Worm (Caenorhabditis elegans): ENCODE measurements around the gene Y70G10A.3.

Y70G10A.3 gene

ce11 chrIII:10271807-10272206 lies 32.9 kb downstream of the Y70G10A.3 start:
- no peak for TF ChIP-seq lin-29 (GFP tag; IDR thresholded peaks at IDR 0.05)
- TF ChIP-seq F10B5.3 (tag; optimal IDR thresholded peaks at IDR 0.05) = no peak
- peak; percentile 84 for TF ChIP-seq aha-1 (tag)
- TF ChIP-seq unc-62 (GFP tag; optimal IDR thresholded peaks at IDR 0.05 in 1 of 2) = peak in 1 of 2 experiments; percentile 55
- TF ChIP-seq unc-62 (tag; optimal IDR thresholded peaks at IDR 0.05) = no peak

- no peak for TF ChIP-seq nhr-102 (tag; optimal IDR thresholded peaks at IDR 0.05)
- TF ChIP-seq lin-13 (GFP tag; optimal IDR thresholded peaks at IDR 0.05) = no peak
- TF ChIP-seq lir-3 (tag; optimal IDR thresholded peaks at IDR 0.05) = no peak
- no peak for TF ChIP-seq ces-1 (GFP tag; optimal IDR thresholded peaks at IDR 0.05)
- TF ChIP-seq vab-7 (GFP tag; IDR thresholded peaks at IDR 0.05) = no peak
- TF ChIP-seq ZK337.2 (GFP tag; IDR thresholded peaks at IDR 0.05) = no peak
- TF ChIP-seq pqm-1 (tag; optimal IDR thresholded peaks at IDR 0.05) = no peak
- no peak for TF ChIP-seq Y75B8A.6 (GFP tag; IDR thresholded peaks at IDR 0.05)
- no peak for TF ChIP-seq lsy-2 (tag; optimal IDR thresholded peaks at IDR 0.05)
- TF ChIP-seq ceh-62 (tag; optimal IDR thresholded peaks at IDR 0.05) = no peak
- TF ChIP-seq aly-2 (tag; optimal IDR thresholded peaks at IDR 0.05) = no peak
- no peak for TF ChIP-seq F49E8.2 (tag; optimal IDR thresholded peaks at IDR 0.05; ENCODE audit: borderline replicate concordance)
- no peak for TF ChIP-seq dmd-8 (GFP tag; IDR thresholded peaks at IDR 0.05)
These were observed 39.9 kb downstream of the Y70G10A.3 start, which contains the start of gene pad-2 for ce11 chrIII:10278826-10279225. Gene pad-2 (plus strand): TSS chrIII:10279126.

- TF ChIP-seq hlh-11 (tag; optimal IDR thresholded peaks at IDR 0.05) = peak; percentile 42
- TF ChIP-seq lin-1 (GFP tag; IDR thresholded peaks at IDR 0.05) = no peak
- TF ChIP-seq Y48G9A.11 (GFP tag; IDR thresholded peaks at IDR 0.05) = no peak
- no peak for TF ChIP-seq arid-1 (GFP tag; conservative IDR thresholded peaks at IDR 0.05)
- peak; percentile 61 for TF ChIP-seq mep-1 (tag; optimal IDR thresholded peaks at IDR 0.05)
- TF ChIP-seq D1046.2 (GFP tag; IDR thresholded peaks at IDR 0.05) = 0 out of 2 replicates have a peak, but pooled peaks have one; percentile 72
- no peak for TF ChIP-seq nhr-102 (tag; optimal IDR thresholded peaks at IDR 0.05)
- peak; percentile 65; the same call in 1 of the 2 replicates for TF ChIP-seq egl-43 (GFP tag; IDR thresholded peaks at IDR 0.05)
- TF ChIP-seq hif-1 (tag; optimal IDR thresholded peaks at IDR 0.05) = peak in 1 of 2 experiments; percentile 55
- peak; percentile 49; the same call in 1 of the 2 replicates for TF ChIP-seq madf-9 (GFP tag; conservative IDR thresholded peaks at IDR 0.05)
- no peak for TF ChIP-seq F26F4.8 (GFP tag; conservative IDR thresholded peaks at IDR 0.05)
- TF ChIP-seq duxl-1 (tag; optimal IDR thresholded peaks at IDR 0.05; ENCODE audit: poor library complexity) = no peak
- peak; percentile 48 to 74 for TF ChIP-seq mdl-1 (tag; optimal IDR thresholded peaks at IDR 0.05)
- TF ChIP-seq lin-13 (GFP tag; optimal IDR thresholded peaks at IDR 0.05) = peak; percentile 19
- no peak for TF ChIP-seq ceh-32 (tag; optimal IDR thresholded peaks at IDR 0.05; ENCODE audit: poor library complexity)
- peak in 1 of 2 experiments; percentile 82 for TF ChIP-seq unc-62 (GFP tag; optimal IDR thresholded peaks at IDR 0.05 in 1 of 2)
- no peak for TF ChIP-seq unc-62 (tag; optimal IDR thresholded peaks at IDR 0.05)
- TF ChIP-seq ctbp-1 (GFP tag; IDR thresholded peaks at IDR 0.05) = peak; percentile 94; the same call in 1 of the 2 replicates
- TF ChIP-seq mes-2 (tag; optimal IDR thresholded peaks at IDR 0.05; ENCODE audit: poor library complexity, severe bottlenecking) = peak; percentile 9
- no peak for TF ChIP-seq lin-15B (tag; optimal IDR thresholded peaks at IDR 0.05)
- TF ChIP-seq egl-27 (tag; optimal IDR thresholded peaks at IDR 0.05) = no peak
- no peak for TF ChIP-seq Y75B8A.6 (GFP tag; IDR thresholded peaks at IDR 0.05)
- peak; percentile 93 for TF ChIP-seq set-16 (GFP tag; IDR thresholded peaks at IDR 0.05)
- TF ChIP-seq fos-1 (tag; optimal IDR thresholded peaks at IDR 0.05) = no peak
- TF ChIP-seq dmd-6 (GFP tag; IDR thresholded peaks at IDR 0.05) = peak; percentile 55
- TF ChIP-seq ceh-62 (tag; optimal IDR thresholded peaks at IDR 0.05) = no peak
- no peak for TF ChIP-seq ZK546.5 (tag; optimal IDR thresholded peaks at IDR 0.05)
- TF ChIP-seq hmg-1.1 (GFP tag; IDR thresholded peaks at IDR 0.05) = peak; percentile 74
- no peak for TF ChIP-seq lin-29 (GFP tag; IDR thresholded peaks at IDR 0.05)
- TF ChIP-seq rbr-2 (tag; optimal IDR thresholded peaks at IDR 0.05) = peak; percentile 85
- peak; percentile 93 for TF ChIP-seq aha-1 (tag)
- TF ChIP-seq lsy-2 (tag; optimal IDR thresholded peaks at IDR 0.05) = peak; percentile 46 to 58
- TF ChIP-seq mxl-3 (GFP tag; optimal IDR thresholded peaks at IDR 0.05) = peak; percentile 28
- TF ChIP-seq fkh-10 (GFP tag; optimal IDR thresholded peaks at IDR 0.05) = peak; percentile 61
- 0 out of 2 replicates have a peak, but pooled peaks have one; percentile 35 for TF ChIP-seq tra-1 (GFP tag; IDR thresholded peaks at IDR 0.05)
- TF ChIP-seq vab-7 (GFP tag; IDR thresholded peaks at IDR 0.05) = peak; percentile 59
- TF ChIP-seq ces-1 (GFP tag; optimal IDR thresholded peaks at IDR 0.05) = peak; percentile 84
- no peak for TF ChIP-seq nhr-48 (tag; optimal IDR thresholded peaks at IDR 0.05)
- no peak for TF ChIP-seq pqm-1 (tag; optimal IDR thresholded peaks at IDR 0.05)
These were observed 45.3 kb downstream of the Y70G10A.3 start for ce11 chrIII:10284214-10284613.

All from whole organism, L4 larva.